Worm (Caenorhabditis elegans) whole organism, L1 larva: ENCODE measurements around the gene F11D11.22.

ENCODE experiments used
- C04F5.9 ChIP-seq: sonication (generic microtip); optimal IDR thresholded peaks from 2 replicates; lab custom pipeline; 2016; ENCODE audit warnings: missing genetic modification characterization, missing compliant biosample characterization
- C16A3.4 ChIP-seq: fragments of 150-350 bp; optimal IDR thresholded peaks from 2 replicates; lab custom pipeline; 2014; ENCODE audit warnings: missing biosample characterization, missing genetic modification characterization
- C34B4.2 ChIP-seq: sonication (generic microtip); optimal IDR thresholded peaks from 2 replicates; lab custom pipeline; 2017; ENCODE audit warnings: mild to moderate bottlenecking, missing genetic modification characterization, missing compliant biosample characterization
- F16B12.6 ChIP-seq: fragments of 150-350 bp; optimal IDR thresholded peaks from 2 replicates; lab custom pipeline; 2014; ENCODE audit warnings: missing biosample characterization, missing genetic modification characterization
- Y116A8C.19 ChIP-seq: sonication (generic microtip); optimal IDR thresholded peaks from 2 replicates; lab custom pipeline; 2016; ENCODE audit warnings: missing compliant biosample characterization, missing genetic modification characterization, borderline replicate concordance
- aly-2 ChIP-seq: fragments of 150-350 bp; optimal IDR thresholded peaks from 2 replicates; lab custom pipeline; 2014; ENCODE audit warnings: missing biosample characterization, missing genetic modification characterization
- blmp-1 ChIP-seq: fragments of 150-350 bp; optimal IDR thresholded peaks from 2 replicates; lab custom pipeline; 2014; ENCODE audit warnings: missing biosample characterization, missing genetic modification characterization
- ceh-63 ChIP-seq: fragments of 200-800 bp; sonication (Bioruptor generic); optimal IDR thresholded peaks from 2 replicates; lab custom pipeline; 2018; ENCODE audit warnings: mild to moderate bottlenecking, missing genetic modification characterization, missing compliant biosample characterization
- ceh-8 ChIP-seq: fragments of 200-800 bp; sonication (Bioruptor generic); optimal IDR thresholded peaks from 2 replicates; lab custom pipeline; 2018; ENCODE audit warnings: mild to moderate bottlenecking, missing genetic modification characterization, moderate library complexity, missing compliant biosample characterization
- ceh-82 ChIP-seq, 3 experiments: fragments of 150-350 bp in 1 of 3; sonication (generic microtip) in 2 of 3; optimal IDR thresholded peaks; 2 replicates each; lab custom pipeline; 2014 to 2017; ENCODE audit warnings: missing biosample characterization in 3 of 3, missing genetic modification characterization in 3 of 3
- ceh-88 ChIP-seq: fragments of 200-800 bp; sonication (Bioruptor generic); IDR thresholded peaks from 2 replicates; pipeline ENCODE4 v1.3.6; 2022; ENCODE audit warnings: missing genetic modification characterization, missing compliant biosample characterization
- dpl-1 ChIP-seq, 3 experiments: fragments of 150-350 bp in 2 of 3; sonication (generic microtip) in 1 of 3; optimal IDR thresholded peaks; 2 replicates each; lab custom pipeline; 2014 to 2017; ENCODE audit warnings: missing biosample characterization in 3 of 3, missing genetic modification characterization in 3 of 3, missing genetic modification reagents in 3 of 3
- dsc-1 ChIP-seq: sonication (generic microtip); optimal IDR thresholded peaks from 2 replicates; lab custom pipeline; 2016; ENCODE audit warnings: mild to moderate bottlenecking, missing genetic modification characterization, missing compliant biosample characterization
- egl-27 ChIP-seq, 2 experiments: fragments of 150-350 bp in 1 of 2; sonication (generic microtip); optimal IDR thresholded peaks; 3 replicates each; lab custom pipeline; 2017 to 2018; ENCODE audit warnings: missing biosample characterization in 2 of 2, missing genetic modification characterization in 2 of 2, missing genetic modification reagents in 2 of 2
- ets-5 ChIP-seq: fragments of 200-800 bp; sonication (Bioruptor generic); IDR thresholded peaks from 2 replicates; pipeline ENCODE4 v1.3.6; 2022; ENCODE audit warnings: missing genetic modification characterization, missing compliant biosample characterization
- fkh-10 ChIP-seq: sonication (generic microtip); optimal IDR thresholded peaks from 2 replicates; lab custom pipeline; 2017; ENCODE audit warnings: missing biosample characterization, missing genetic modification reagents, missing genetic modification characterization
- grh-1 ChIP-seq: fragments of 200-800 bp; sonication (Bioruptor generic); IDR thresholded peaks from 2 replicates; pipeline ENCODE4 v1.3.6; 2022; ENCODE audit warnings: missing genetic modification reagents, missing genetic modification characterization, missing compliant biosample characterization
- hpl-2 ChIP-seq: fragments of 150-350 bp; optimal IDR thresholded peaks from 2 replicates; lab custom pipeline; 2014; ENCODE audit warnings: missing biosample characterization, missing genetic modification reagents, missing genetic modification characterization
- isw-1 ChIP-seq: fragments of 200-800 bp; sonication (Bioruptor generic); IDR thresholded peaks from 2 replicates; pipeline ENCODE4 v1.3.6; 2022; ENCODE audit warnings: missing genetic modification characterization, missing compliant biosample characterization
- lin-13 ChIP-seq: fragments of 150-350 bp; optimal IDR thresholded peaks from 2 replicates; lab custom pipeline; 2014; ENCODE audit warnings: missing biosample characterization, missing genetic modification reagents, missing genetic modification characterization
- lin-15B ChIP-seq: fragments of 150-350 bp; sonication (generic microtip); optimal IDR thresholded peaks from 3 replicates; lab custom pipeline; 2014; ENCODE audit warnings: missing biosample characterization, missing genetic modification characterization
- lir-3 ChIP-seq: sonication (generic microtip); optimal IDR thresholded peaks from 2 replicates; lab custom pipeline; 2016; ENCODE audit warnings: mild to moderate bottlenecking, missing genetic modification characterization, moderate library complexity, missing compliant biosample characterization; ENCODE audit not compliant: poor library complexity
- mab-9 ChIP-seq: fragments of 200-800 bp; sonication (Bioruptor generic); IDR thresholded peaks from 2 replicates; pipeline ENCODE4 v1.3.6; 2022; ENCODE audit warnings: missing genetic modification reagents, missing genetic modification characterization, missing compliant biosample characterization
- mdl-1 ChIP-seq, 2 experiments: fragments of 150-350 bp; optimal IDR thresholded peaks; 2 replicates each; lab custom pipeline; 2014 to 2017; ENCODE audit warnings: missing biosample characterization in 2 of 2, missing genetic modification characterization in 2 of 2, inconsistent platforms in 1 of 2
- mef-2 ChIP-seq: fragments of 150-350 bp; optimal IDR thresholded peaks from 2 replicates; lab custom pipeline; 2014; ENCODE audit warnings: missing biosample characterization, missing genetic modification characterization
- nhr-11 ChIP-seq: fragments of 150-350 bp; optimal IDR thresholded peaks from 2 replicates; lab custom pipeline; 2014; ENCODE audit warnings: missing biosample characterization, missing genetic modification characterization
- nhr-12 ChIP-seq: sonication (generic microtip); optimal IDR thresholded peaks from 2 replicates; lab custom pipeline; 2017; ENCODE audit warnings: missing biosample characterization, missing genetic modification characterization
- nhr-20 ChIP-seq: sonication (generic microtip); optimal IDR thresholded peaks from 2 replicates; lab custom pipeline; 2016; ENCODE audit warnings: mild to moderate bottlenecking, missing genetic modification characterization, missing compliant biosample characterization
- nhr-237 ChIP-seq: fragments of 150-350 bp; optimal IDR thresholded peaks from 2 replicates; lab custom pipeline; 2014; ENCODE audit warnings: missing biosample characterization, missing genetic modification characterization
- nhr-28 ChIP-seq: fragments of 150-350 bp; optimal IDR thresholded peaks from 2 replicates; lab custom pipeline; 2014; ENCODE audit warnings: missing biosample characterization, missing genetic modification characterization
- nhr-71 ChIP-seq: sonication (generic microtip); optimal IDR thresholded peaks from 2 replicates; lab custom pipeline; 2016; ENCODE audit warnings: mild to moderate bottlenecking, missing genetic modification characterization, moderate library complexity, missing compliant biosample characterization
- nhr-77 ChIP-seq: fragments of 150-350 bp; optimal IDR thresholded peaks from 2 replicates; lab custom pipeline; 2014; ENCODE audit warnings: missing biosample characterization, missing genetic modification characterization
- nhr-85 ChIP-seq: sonication (generic microtip); peaks from one replicate; lab custom pipeline; 2016; ENCODE audit warnings: missing genetic modification characterization, inconsistent platforms, missing compliant biosample characterization
- pag-3 ChIP-seq: sonication (generic microtip); optimal IDR thresholded peaks from 2 replicates; lab custom pipeline; 2017; ENCODE audit warnings: missing genetic modification characterization, mild to moderate bottlenecking, missing compliant biosample characterization, antibody characterized with exemption, borderline replicate concordance; ENCODE audit not compliant: insufficient read depth
- pax-3 ChIP-seq: fragments of 200-800 bp; sonication (Bioruptor generic); optimal IDR thresholded peaks from 2 replicates; lab custom pipeline; 2018; ENCODE audit warnings: mild to moderate bottlenecking, missing genetic modification characterization, moderate library complexity, missing compliant biosample characterization
- snpc-4 ChIP-seq: fragments of 150-350 bp; optimal IDR thresholded peaks from 2 replicates; lab custom pipeline; 2014; ENCODE audit warnings: missing biosample characterization, missing genetic modification characterization
- snu-23 ChIP-seq: sonication (generic microtip); optimal IDR thresholded peaks from 2 replicates; lab custom pipeline; 2016; ENCODE audit warnings: missing genetic modification characterization, missing compliant biosample characterization
- swsn-7 ChIP-seq: sonication (generic microtip); optimal IDR thresholded peaks from 2 replicates; lab custom pipeline; 2016; ENCODE audit warnings: missing genetic modification characterization, missing compliant biosample characterization
- tlp-1 ChIP-seq: fragments of 150-350 bp; optimal IDR thresholded peaks from 2 replicates; lab custom pipeline; 2014; ENCODE audit warnings: missing biosample characterization, missing genetic modification characterization
- unc-98 ChIP-seq: fragments of 200-800 bp; sonication (Bioruptor generic); IDR thresholded peaks from 2 replicates; pipeline ENCODE4 v1.3.6; 2022; ENCODE audit warnings: missing genetic modification characterization, missing compliant biosample characterization
- zag-1 ChIP-seq: fragments of 150-350 bp; optimal IDR thresholded peaks from 2 replicates; lab custom pipeline; 2014; ENCODE audit warnings: missing biosample characterization, missing genetic modification characterization
- zip-4 ChIP-seq: fragments of 200-800 bp; sonication (Bioruptor generic); optimal IDR thresholded peaks from 2 replicates; lab custom pipeline; 2018; ENCODE audit warnings: mild to moderate bottlenecking, missing genetic modification characterization, moderate library complexity, missing compliant biosample characterization
- ztf-11 ChIP-seq, 2 experiments: sonication (generic microtip); optimal IDR thresholded peaks; 2 replicates each; lab custom pipeline; 2016 to 2017; ENCODE audit warnings: missing genetic modification characterization in 2 of 2, missing biosample characterization in 1 of 2, missing compliant biosample characterization in 1 of 2

The F11D11.22 gene

ce11 chrV:18787417-18787918, 25.3 kb downstream of the F11D11.22 start, which contains the start of gene Y17D7B.2:
TSS of gene Y17D7B.2 (plus strand) at chrV:18787739.
- TF ChIP-seq pax-3 (tag; lab: Kevin White, UChicago) = no peak
- TF ChIP-seq nhr-28 = no peak
- TF ChIP-seq zip-4 = peak; percentile 36
- TF ChIP-seq pag-3 = no peak
- TF ChIP-seq nhr-11 (tag; lab: Kevin White, UChicago) = no peak
- no peak for TF ChIP-seq mab-9 (GFP tag; lab: Robert Waterston, UW)
- no peak for TF ChIP-seq nhr-85
- TF ChIP-seq, all 84 proteins: peak for 1

DNA sequence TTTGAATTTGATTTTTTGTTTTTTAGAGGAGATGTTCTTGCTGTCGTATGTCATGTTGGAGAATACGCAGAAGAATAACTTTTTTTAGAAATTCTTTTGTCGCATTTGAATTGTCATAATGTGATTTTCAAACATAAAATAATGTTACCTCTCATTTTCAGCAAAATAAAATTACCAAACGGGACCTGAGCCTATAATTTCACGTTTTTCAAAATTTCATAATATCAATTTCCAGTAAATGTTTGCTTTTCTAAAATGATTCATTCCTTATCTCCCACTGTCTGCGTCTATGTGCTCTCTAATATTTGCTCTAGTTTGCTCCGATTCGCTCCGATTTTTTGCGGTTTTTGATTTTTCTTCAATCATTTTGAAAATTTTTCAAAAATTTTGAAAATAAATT, 28.5 kb downstream of the F11D11.22 start, which contains the start of gene nhr-231:
TSS of gene nhr-231 (plus strand) at position 301 of the 400 bp plus-strand sequence.
- TF ChIP-seq aly-2 = no peak
- no peak for TF ChIP-seq mdl-1 (tag; optimal IDR thresholded peaks at IDR 0.05; lab: Kevin White, UChicago)
- no peak for TF ChIP-seq C04F5.9 (tag; lab: Kevin White, UChicago)
- no peak for TF ChIP-seq blmp-1 (tag; lab: Kevin White, UChicago)
- no peak for TF ChIP-seq ceh-63 (GFP tag; lab: Kevin White, UChicago)
- TF ChIP-seq fkh-10 (GFP tag; lab: Kevin White, UChicago) = no peak
- no peak for TF ChIP-seq nhr-71 (tag; lab: Kevin White, UChicago)
- no peak for TF ChIP-seq lin-13 (GFP tag; lab: Kevin White, UChicago)
- TF ChIP-seq nhr-20 = no peak
- TF ChIP-seq Y116A8C.19 = no peak
- no peak for TF ChIP-seq C16A3.4 (tag; lab: Kevin White, UChicago)
- no peak for TF ChIP-seq nhr-12 (tag; lab: Kevin White, UChicago)
- TF ChIP-seq zag-1 (tag; lab: Kevin White, UChicago) = no peak
- no peak for TF ChIP-seq grh-1 (GFP tag; lab: Robert Waterston, UW)
- no peak for TF ChIP-seq ets-5 (GFP tag; lab: Robert Waterston, UW)

- TF ChIP-seq ceh-88 (GFP tag; lab: Robert Waterston, UW) (no peak), lir-3 (no peak), egl-27 (tag; optimal IDR thresholded peaks at IDR 0.05; lab: Kevin White, UChicago) (no peak), blmp-1 (tag; lab: Kevin White, UChicago) (no peak), snpc-4 (tag; lab: Kevin White, UChicago) (no peak), F16B12.6 (tag; lab: Kevin White, UChicago) (no peak), lin-13 (GFP tag; lab: Kevin White, UChicago) (no peak), lin-15B (tag; lab: Kevin White, UChicago) (no peak), unc-98 (GFP tag; lab: Robert Waterston, UW) (no peak), snu-23 (GFP tag; lab: Kevin White, UChicago) (no peak), ceh-63 (GFP tag; lab: Kevin White, UChicago) (no peak), nhr-28 (no peak), swsn-7 (tag; lab: Kevin White, UChicago) (no peak)
Measured at ce11 chrV:18800811-18801210, 38.7 kb downstream of the F11D11.22 start, which contains the start of gene nhr-170. TSS of gene nhr-170 (minus strand) at chrV:18800826.

ce11 chrV:18802077-18802476, 39.9 kb downstream of the F11D11.22 start, which contains the start of gene C54E10.11:
TSS of gene C54E10.11 (minus strand) at chrV:18802177.
- no peak for TF ChIP-seq dpl-1 (GFP tag; optimal IDR thresholded peaks at IDR 0.05; lab: Kevin White, UChicago)
- no peak for TF ChIP-seq tlp-1 (tag; lab: Kevin White, UChicago)
- TF ChIP-seq nhr-28 = no peak
- no peak for TF ChIP-seq ceh-63 (GFP tag; lab: Kevin White, UChicago)
- no peak for TF ChIP-seq nhr-11 (tag; lab: Kevin White, UChicago)
- TF ChIP-seq ceh-82 (tag; optimal IDR thresholded peaks at IDR 0.05; lab: Kevin White, UChicago) = no peak
- no peak for TF ChIP-seq pax-3 (tag; lab: Kevin White, UChicago)
- TF ChIP-seq zip-4 = no peak
- TF ChIP-seq ceh-8 = no peak
- TF ChIP-seq blmp-1 (tag; lab: Kevin White, UChicago) = no peak
- TF ChIP-seq dsc-1 (tag; lab: Kevin White, UChicago) = no peak
- no peak for TF ChIP-seq nhr-77
- no peak for TF ChIP-seq mef-2 (tag; lab: Kevin White, UChicago)
- no peak for TF ChIP-seq isw-1 (GFP tag; lab: Robert Waterston, UW)
- TF ChIP-seq hpl-2 (GFP tag; lab: Kevin White, UChicago) = no peak
- no peak for TF ChIP-seq nhr-237
- no peak for TF ChIP-seq ztf-11 (tag; optimal IDR thresholded peaks at IDR 0.05; lab: Kevin White, UChicago)
- no peak for TF ChIP-seq C34B4.2 (tag; lab: Kevin White, UChicago)
- TF ChIP-seq snpc-4 (tag; lab: Kevin White, UChicago) = no peak
